Worm (Caenorhabditis elegans) whole organism, L1 larva: ENCODE results near the gene rps-11.
A peak's percentile ranks its signal among the peaks of the same experiment; 100 is the strongest.

Experiments used
- C16A3.4 ChIP-seq: fragments of 150-350 bp; optimal IDR thresholded peaks from 2 replicates; lab custom pipeline; 2014; ENCODE audit warnings: missing biosample characterization, missing genetic modification characterization
- C34B4.2 ChIP-seq: sonication (generic microtip); optimal IDR thresholded peaks from 2 replicates; lab custom pipeline; 2017; ENCODE audit warnings: mild to moderate bottlenecking, missing genetic modification characterization, missing compliant biosample characterization
- F16B12.6 ChIP-seq: fragments of 150-350 bp; optimal IDR thresholded peaks from 2 replicates; lab custom pipeline; 2014; ENCODE audit warnings: missing biosample characterization, missing genetic modification characterization
- Y116A8C.19 ChIP-seq: sonication (generic microtip); optimal IDR thresholded peaks from 2 replicates; lab custom pipeline; 2016; ENCODE audit warnings: missing compliant biosample characterization, missing genetic modification characterization, borderline replicate concordance
- alr-1 ChIP-seq: fragments of 200-800 bp; sonication (Bioruptor generic); optimal IDR thresholded peaks from 2 replicates; lab custom pipeline; 2018; ENCODE audit warnings: borderline replicate concordance, mild to moderate bottlenecking, missing genetic modification characterization, missing compliant biosample characterization
- aly-2 ChIP-seq: fragments of 150-350 bp; optimal IDR thresholded peaks from 2 replicates; lab custom pipeline; 2014; ENCODE audit warnings: missing biosample characterization, missing genetic modification characterization
- ceh-63 ChIP-seq: fragments of 200-800 bp; sonication (Bioruptor generic); optimal IDR thresholded peaks from 2 replicates; lab custom pipeline; 2018; ENCODE audit warnings: mild to moderate bottlenecking, missing genetic modification characterization, missing compliant biosample characterization
- ceh-8 ChIP-seq: fragments of 200-800 bp; sonication (Bioruptor generic); optimal IDR thresholded peaks from 2 replicates; lab custom pipeline; 2018; ENCODE audit warnings: mild to moderate bottlenecking, missing genetic modification characterization, moderate library complexity, missing compliant biosample characterization
- ceh-90 ChIP-seq: sonication (generic microtip); optimal IDR thresholded peaks from 2 replicates; lab custom pipeline; 2016; ENCODE audit warnings: missing genetic modification characterization, missing compliant biosample characterization
- ces-1 ChIP-seq: fragments of 150-350 bp; optimal IDR thresholded peaks from 2 replicates; lab custom pipeline; 2014; ENCODE audit warnings: missing biosample characterization, missing genetic modification reagents, missing genetic modification characterization
- dpl-1 ChIP-seq, 3 experiments: fragments of 150-350 bp in 2 of 3; sonication (generic microtip) in 1 of 3; optimal IDR thresholded peaks; 2 replicates each; lab custom pipeline; 2014 to 2017; ENCODE audit warnings: missing biosample characterization in 3 of 3, missing genetic modification characterization in 3 of 3, missing genetic modification reagents in 3 of 3
- dsc-1 ChIP-seq: sonication (generic microtip); optimal IDR thresholded peaks from 2 replicates; lab custom pipeline; 2016; ENCODE audit warnings: mild to moderate bottlenecking, missing genetic modification characterization, missing compliant biosample characterization
- efl-3 ChIP-seq: fragments of 200-800 bp; sonication (Bioruptor generic); optimal IDR thresholded peaks from 2 replicates; lab custom pipeline; 2018; ENCODE audit warnings: mild to moderate bottlenecking, missing genetic modification characterization, missing compliant biosample characterization
- egl-13 ChIP-seq: sonication (generic microtip); optimal IDR thresholded peaks from 2 replicates; lab custom pipeline; 2016; ENCODE audit warnings: missing genotype, missing genetic modification reagents, missing genetic modification characterization, missing compliant biosample characterization
- egl-27 ChIP-seq, 2 experiments: fragments of 150-350 bp in 1 of 2; sonication (generic microtip); optimal IDR thresholded peaks; 3 replicates each; lab custom pipeline; 2017 to 2018; ENCODE audit warnings: missing biosample characterization in 2 of 2, missing genetic modification characterization in 2 of 2, missing genetic modification reagents in 2 of 2
- elt-2 ChIP-seq: sonication (generic microtip); optimal IDR thresholded peaks from 2 replicates; lab custom pipeline; 2016; ENCODE audit warnings: missing genetic modification characterization, mild to moderate bottlenecking, inconsistent platforms, missing compliant biosample characterization, missing genetic modification reagents
- elt-3 ChIP-seq, 6 experiments: fragments of 150-350 bp in 1 of 6; sonication (generic microtip); optimal IDR thresholded peaks; 2 replicates each; lab custom pipeline; 2017 to 2018; ENCODE audit warnings: missing biosample characterization in 6 of 6, missing genetic modification characterization in 6 of 6, inconsistent platforms in 1 of 6
- fkh-8 ChIP-seq: sonication (generic microtip); optimal IDR thresholded peaks from 2 replicates; lab custom pipeline; 2016; ENCODE audit warnings: mild to moderate bottlenecking, missing genetic modification characterization, missing compliant biosample characterization
- fos-1 ChIP-seq: fragments of 150-350 bp; optimal IDR thresholded peaks from 2 replicates; lab custom pipeline; 2014; ENCODE audit warnings: missing biosample characterization, missing genetic modification characterization
- grh-1 ChIP-seq: fragments of 200-800 bp; sonication (Bioruptor generic); IDR thresholded peaks from 2 replicates; pipeline ENCODE4 v1.3.6; 2022; ENCODE audit warnings: missing genetic modification reagents, missing genetic modification characterization, missing compliant biosample characterization
- hlh-17 ChIP-seq: fragments of 200-800 bp; sonication (Bioruptor generic); optimal IDR thresholded peaks from 2 replicates; lab custom pipeline; 2018; ENCODE audit warnings: missing genetic modification characterization, mild to moderate bottlenecking, missing compliant biosample characterization, moderate library complexity, borderline replicate concordance
- hlh-4 ChIP-seq: sonication (generic microtip); optimal IDR thresholded peaks from 2 replicates; lab custom pipeline; 2016; ENCODE audit warnings: mild to moderate bottlenecking, missing genetic modification characterization, missing compliant biosample characterization
- hpl-2 ChIP-seq: fragments of 150-350 bp; optimal IDR thresholded peaks from 2 replicates; lab custom pipeline; 2014; ENCODE audit warnings: missing biosample characterization, missing genetic modification reagents, missing genetic modification characterization
- isw-1 ChIP-seq: fragments of 200-800 bp; sonication (Bioruptor generic); IDR thresholded peaks from 2 replicates; pipeline ENCODE4 v1.3.6; 2022; ENCODE audit warnings: missing genetic modification characterization, missing compliant biosample characterization
- lin-14 ChIP-seq: fragments of 200-800 bp; sonication (Bioruptor generic); optimal IDR thresholded peaks from 2 replicates; lab custom pipeline; 2018; ENCODE audit warnings: mild to moderate bottlenecking, missing genetic modification characterization, moderate library complexity, missing compliant biosample characterization
- lin-35 ChIP-seq, 2 experiments: fragments of 150-350 bp; optimal IDR thresholded peaks; 2 replicates each; lab custom pipeline; 2014; ENCODE audit warnings: missing biosample characterization in 2 of 2, missing genetic modification characterization in 2 of 2, missing genetic modification reagents in 2 of 2
- lin-39 ChIP-seq: fragments of 150-350 bp; optimal IDR thresholded peaks from 2 replicates; lab custom pipeline; 2014; ENCODE audit warnings: missing biosample characterization, missing genetic modification reagents, missing genetic modification characterization
- lir-3 ChIP-seq: sonication (generic microtip); optimal IDR thresholded peaks from 2 replicates; lab custom pipeline; 2016; ENCODE audit warnings: mild to moderate bottlenecking, missing genetic modification characterization, moderate library complexity, missing compliant biosample characterization; ENCODE audit not compliant: poor library complexity
- lsy-2 ChIP-seq, 2 experiments: fragments of 150-350 bp; optimal IDR thresholded peaks; 2 replicates each; lab custom pipeline; 2014; ENCODE audit warnings: missing biosample characterization in 2 of 2, missing genetic modification characterization in 2 of 2
- mab-9 ChIP-seq: fragments of 200-800 bp; sonication (Bioruptor generic); IDR thresholded peaks from 2 replicates; pipeline ENCODE4 v1.3.6; 2022; ENCODE audit warnings: missing genetic modification reagents, missing genetic modification characterization, missing compliant biosample characterization
- mdl-1 ChIP-seq, 2 experiments: fragments of 150-350 bp; optimal IDR thresholded peaks; 2 replicates each; lab custom pipeline; 2014 to 2017; ENCODE audit warnings: missing biosample characterization in 2 of 2, missing genetic modification characterization in 2 of 2, inconsistent platforms in 1 of 2
- mef-2 ChIP-seq: fragments of 150-350 bp; optimal IDR thresholded peaks from 2 replicates; lab custom pipeline; 2014; ENCODE audit warnings: missing biosample characterization, missing genetic modification characterization
- mep-1 ChIP-seq: fragments of 150-350 bp; optimal IDR thresholded peaks from 2 replicates; lab custom pipeline; 2014; ENCODE audit warnings: missing biosample characterization, missing genetic modification characterization
- nhr-12 ChIP-seq: sonication (generic microtip); optimal IDR thresholded peaks from 2 replicates; lab custom pipeline; 2017; ENCODE audit warnings: missing biosample characterization, missing genetic modification characterization
- nhr-20 ChIP-seq: sonication (generic microtip); optimal IDR thresholded peaks from 2 replicates; lab custom pipeline; 2016; ENCODE audit warnings: mild to moderate bottlenecking, missing genetic modification characterization, missing compliant biosample characterization
- nhr-28 ChIP-seq: fragments of 150-350 bp; optimal IDR thresholded peaks from 2 replicates; lab custom pipeline; 2014; ENCODE audit warnings: missing biosample characterization, missing genetic modification characterization
- nhr-47 ChIP-seq: sonication (generic microtip); optimal IDR thresholded peaks from 2 replicates; lab custom pipeline; 2016; ENCODE audit warnings: mild to moderate bottlenecking, missing genetic modification characterization, moderate library complexity, missing compliant biosample characterization
- nhr-71 ChIP-seq: sonication (generic microtip); optimal IDR thresholded peaks from 2 replicates; lab custom pipeline; 2016; ENCODE audit warnings: mild to moderate bottlenecking, missing genetic modification characterization, moderate library complexity, missing compliant biosample characterization
- nhr-76 ChIP-seq: sonication (generic microtip); optimal IDR thresholded peaks from 2 replicates; lab custom pipeline; 2017; ENCODE audit warnings: missing biosample characterization, missing genetic modification characterization
- nhr-77 ChIP-seq: fragments of 150-350 bp; optimal IDR thresholded peaks from 2 replicates; lab custom pipeline; 2014; ENCODE audit warnings: missing biosample characterization, missing genetic modification characterization
- nhr-84 ChIP-seq: sonication (generic microtip); optimal IDR thresholded peaks from 2 replicates; lab custom pipeline; 2017; ENCODE audit warnings: missing biosample characterization, missing genetic modification characterization
- nhr-85 ChIP-seq: sonication (generic microtip); peaks from one replicate; lab custom pipeline; 2016; ENCODE audit warnings: missing genetic modification characterization, inconsistent platforms, missing compliant biosample characterization
- nhr-90 ChIP-seq: sonication (generic microtip); optimal IDR thresholded peaks from 2 replicates; lab custom pipeline; 2016; ENCODE audit warnings: mild to moderate bottlenecking, missing genetic modification characterization, missing compliant biosample characterization; ENCODE audit not compliant: poor library complexity
- pax-3 ChIP-seq: fragments of 200-800 bp; sonication (Bioruptor generic); optimal IDR thresholded peaks from 2 replicates; lab custom pipeline; 2018; ENCODE audit warnings: mild to moderate bottlenecking, missing genetic modification characterization, moderate library complexity, missing compliant biosample characterization
- pqm-1 ChIP-seq: sonication (generic microtip); optimal IDR thresholded peaks from 3 replicates; lab custom pipeline; 2017; ENCODE audit warnings: missing biosample characterization, missing genetic modification characterization
- snpc-4 ChIP-seq: fragments of 150-350 bp; optimal IDR thresholded peaks from 2 replicates; lab custom pipeline; 2014; ENCODE audit warnings: missing biosample characterization, missing genetic modification characterization
- sptf-1 ChIP-seq: fragments of 150-350 bp; optimal IDR thresholded peaks from 2 replicates; lab custom pipeline; 2014; ENCODE audit warnings: missing biosample characterization, missing genetic modification characterization
- swsn-7 ChIP-seq: sonication (generic microtip); optimal IDR thresholded peaks from 2 replicates; lab custom pipeline; 2016; ENCODE audit warnings: missing genetic modification characterization, missing compliant biosample characterization
- tbx-2 ChIP-seq: sonication (generic microtip); optimal IDR thresholded peaks from 2 replicates; lab custom pipeline; 2016; ENCODE audit warnings: missing genetic modification characterization, missing compliant biosample characterization
- zip-4 ChIP-seq: fragments of 200-800 bp; sonication (Bioruptor generic); optimal IDR thresholded peaks from 2 replicates; lab custom pipeline; 2018; ENCODE audit warnings: mild to moderate bottlenecking, missing genetic modification characterization, moderate library complexity, missing compliant biosample characterization

Gene rps-11

DNA sequence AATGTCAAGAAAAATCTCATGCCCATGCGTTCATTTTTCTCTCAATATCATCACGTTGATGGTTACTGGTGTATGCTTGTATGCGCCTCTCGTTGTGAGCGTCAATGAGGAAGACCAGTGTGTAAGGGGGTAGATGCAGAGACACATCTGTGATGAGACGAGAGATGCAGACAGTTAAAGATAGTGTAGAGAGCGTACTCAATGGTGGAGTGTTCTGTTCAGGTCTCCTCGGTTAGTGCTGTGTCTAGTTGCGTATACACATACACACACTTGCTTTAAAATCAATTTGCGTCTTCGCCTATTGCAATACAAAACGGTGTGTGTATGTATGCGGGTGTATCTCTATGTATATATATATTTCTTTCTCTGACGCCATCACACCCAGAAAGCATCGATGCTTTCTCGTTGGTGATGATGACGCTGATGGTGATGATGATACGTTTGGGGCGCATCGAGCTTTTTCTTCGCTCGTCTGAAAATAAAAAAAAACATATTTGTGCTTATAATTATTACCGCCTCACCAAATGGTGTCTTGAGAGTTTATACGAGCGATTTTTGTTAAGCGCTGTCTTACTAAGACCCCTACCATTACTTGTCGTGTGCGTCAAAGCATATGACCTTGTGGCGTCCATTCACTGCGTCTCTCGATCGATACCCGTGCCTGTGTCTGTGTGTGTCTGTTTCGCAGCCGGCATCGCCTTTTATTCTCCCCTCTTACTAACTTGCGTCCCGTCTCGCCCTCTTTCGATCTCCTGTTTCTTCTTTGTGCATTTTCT lies 8.8 kb upstream of the rps-11 start, which contains the start of gene F40F11.3:
TSS of gene F40F11.3 (minus strand) at position 589 of the 776 bp plus-strand sequence.
- TF ChIP-seq swsn-7 (peak; percentile 91), lin-35 (GFP tag; optimal IDR thresholded peaks at IDR 0.05; lab: Kevin White, UChicago) (peak; percentile 77 to 84), nhr-47 (tag; lab: Kevin White, UChicago) (peak; percentile 87), nhr-71 (peak; percentile 92), nhr-85 (tag; lab: Kevin White, UChicago) (peak; percentile 94), zip-4 (GFP tag; lab: Kevin White, UChicago) (peak; percentile 33), ceh-90 (tag; lab: Kevin White, UChicago) (no peak), elt-3 (tag; optimal IDR thresholded peaks at IDR 0.05; lab: Kevin White, UChicago) (peak in 3 of 6 experiments; percentile 44 to 81 (median 79)), lir-3 (tag; lab: Kevin White, UChicago) (peak; percentile 83), lin-39 (tag; lab: Kevin White, UChicago) (peak; percentile 25), ceh-8 (peak; percentile 80), aly-2 (tag; lab: Kevin White, UChicago) (peak; percentile 56), nhr-90 (peak; percentile 78), nhr-12 (tag; lab: Kevin White, UChicago) (no peak), mab-9 (0 out of 2 replicates have a peak, but pooled peaks have one; percentile 30), nhr-28 (tag; lab: Kevin White, UChicago) (no peak), dsc-1 (tag; lab: Kevin White, UChicago) (peak; percentile 93), fos-1 (peak; percentile 86), ces-1 (GFP tag; lab: Kevin White, UChicago) (peak; percentile 37), F16B12.6 (tag; lab: Kevin White, UChicago) (no peak), nhr-76 (tag; lab: Kevin White, UChicago) (no peak), nhr-84 (tag; lab: Kevin White, UChicago) (no peak), ceh-63 (GFP tag; lab: Kevin White, UChicago) (no peak), hlh-17 (no peak), sptf-1 (tag; lab: Kevin White, UChicago) (no peak), egl-13 (tag; lab: Kevin White, UChicago) (peak; percentile 83), alr-1 (tag; lab: Kevin White, UChicago) (no peak), egl-27 (tag; optimal IDR thresholded peaks at IDR 0.05; lab: Kevin White, UChicago) (peak in 1 of 2 experiments; percentile 75), mdl-1 (tag; optimal IDR thresholded peaks at IDR 0.05; lab: Kevin White, UChicago) (peak in 1 of 2 experiments; percentile 92), mef-2 (tag; lab: Kevin White, UChicago) (peak; percentile 6), snpc-4 (tag; lab: Kevin White, UChicago) (peak; percentile 56), Y116A8C.19 (tag; lab: Kevin White, UChicago) (no peak), mep-1 (tag; lab: Kevin White, UChicago) (peak; percentile 86), elt-2 (tag; lab: Kevin White, UChicago) (peak; percentile 49), hlh-4 (tag; lab: Kevin White, UChicago) (no peak), nhr-77 (tag; lab: Kevin White, UChicago) (peak; percentile 78), C16A3.4 (tag; lab: Kevin White, UChicago) (peak; percentile 89), nhr-20 (tag; lab: Kevin White, UChicago) (peak; percentile 84), fkh-8 (tag; lab: Kevin White, UChicago) (peak; percentile 86), C34B4.2 (no peak), lin-14 (GFP tag; lab: Kevin White, UChicago) (peak; percentile 97), hpl-2 (GFP tag; lab: Kevin White, UChicago) (no peak), pax-3 (peak; percentile 73), isw-1 (GFP tag; lab: Robert Waterston, UW) (peak; percentile 77), tbx-2 (tag; lab: Kevin White, UChicago) (peak; percentile 87), efl-3 (GFP tag; lab: Kevin White, UChicago) (no peak), lsy-2 (tag; optimal IDR thresholded peaks at IDR 0.05; lab: Kevin White, UChicago) (peak; percentile 84 to 90), dpl-1 (GFP tag; optimal IDR thresholded peaks at IDR 0.05; lab: Kevin White, UChicago) (peak; percentile 51 to 60 (median 57)), pqm-1 (tag; lab: Kevin White, UChicago) (peak; percentile 33), grh-1 (peak; percentile 46)
